Worm (Caenorhabditis elegans) whole organism, young adult: ENCODE results near the gene chtb-3.

Experiments
- C06A6.2 ChIP-seq: fragments of 200-800 bp; sonication (Bioruptor generic); conservative IDR thresholded peaks from 2 replicates; pipeline ENCODE4 v1.3.6; 2022; ENCODE audit warnings: missing genetic modification characterization, missing compliant biosample characterization
- F10E7.11 ChIP-seq: sonication (generic microtip); optimal IDR thresholded peaks from 2 replicates; lab custom pipeline; 2017; ENCODE audit warnings: mild to moderate bottlenecking, missing genetic modification characterization, moderate library complexity, missing compliant biosample characterization
- K11D2.4 ChIP-seq: fragments of 200-800 bp; sonication (Bioruptor generic); IDR thresholded peaks from 2 replicates; pipeline ENCODE4 v1.3.6; 2022; ENCODE audit warnings: missing genetic modification reagents, missing genetic modification characterization, missing compliant biosample characterization
- akir-1 ChIP-seq: fragments of 200-800 bp; sonication (Bioruptor generic); optimal IDR thresholded peaks from 2 replicates; lab custom pipeline; 2018; ENCODE audit warnings: mild to moderate bottlenecking, missing genetic modification characterization, moderate library complexity, missing compliant biosample characterization
- ama-1 ChIP-seq, 3 experiments: fragments of 150-350 bp in 1 of 3; sonication (generic microtip) in 2 of 3; optimal IDR thresholded peaks; 2 replicates each; lab custom pipeline; 2014 to 2018; ENCODE audit warnings: missing biosample characterization in 2 of 3, missing genetic modification characterization in 2 of 3, missing genetic modification reagents in 2 of 3
- him-1 ChIP-seq: sonication (generic microtip); optimal IDR thresholded peaks from 2 replicates; lab custom pipeline; 2016; ENCODE audit warnings: missing genotype, missing genetic modification reagents, missing genetic modification characterization, missing compliant biosample characterization
- madf-3 ChIP-seq: fragments of 200-800 bp; sonication (Bioruptor generic); IDR thresholded peaks from 2 replicates; pipeline ENCODE4 v1.3.6; 2022; ENCODE audit warnings: missing genetic modification reagents, missing genetic modification characterization, missing compliant biosample characterization
- nhr-179 ChIP-seq: sonication (generic microtip); optimal IDR thresholded peaks from 2 replicates; lab custom pipeline; 2016; ENCODE audit warnings: mild to moderate bottlenecking, missing genetic modification characterization, missing compliant biosample characterization
- pha-4 ChIP-seq: fragments of 150-350 bp; sonication (generic microtip); optimal IDR thresholded peaks from 2 replicates; lab custom pipeline; 2014; ENCODE audit warnings: missing biosample characterization, missing genetic modification reagents, missing genetic modification characterization
- sea-2 ChIP-seq: fragments of 200-800 bp; sonication (Bioruptor generic); IDR thresholded peaks from 2 replicates; pipeline ENCODE4 v1.3.6; 2022; ENCODE audit warnings: missing genetic modification characterization, missing compliant biosample characterization
- snpc-1.3 ChIP-seq: sonication (generic microtip); optimal IDR thresholded peaks from 2 replicates; lab custom pipeline; 2017; ENCODE audit warnings: missing genetic modification characterization, mild to moderate bottlenecking, missing compliant biosample characterization, antibody characterized with exemption, moderate library complexity, missing genotype, missing genetic modification reagents; ENCODE audit not compliant: insufficient read depth
- snpc-4 ChIP-seq, 5 experiments: fragments of 150-350 bp in 1 of 5; sonication (generic microtip) in 4 of 5; optimal IDR thresholded peaks; 2 replicates each; lab custom pipeline; 2014 to 2018; ENCODE audit warnings: missing genetic modification characterization in 5 of 5, missing biosample characterization in 3 of 5, antibody characterized with exemption in 2 of 5, mild to moderate bottlenecking in 2 of 5, missing compliant biosample characterization in 2 of 5, missing genotype in 2 of 5, moderate library complexity in 2 of 5, missing genetic modification reagents in 1 of 5
- unc-130 ChIP-seq: sonication (generic microtip); optimal IDR thresholded peaks from 2 replicates; lab custom pipeline; 2016; ENCODE audit warnings: missing genetic modification reagents, missing genetic modification characterization, missing compliant biosample characterization

- TF ChIP-seq pha-4 (no peak), snpc-1.3 (tag; lab: Kevin White, UChicago) (no peak), him-1 (tag; lab: Kevin White, UChicago) (no peak), snpc-4 (GFP tag; optimal IDR thresholded peaks at IDR 0.05; lab: Kevin White, UChicago) (no peak), snpc-4 (tag; optimal IDR thresholded peaks at IDR 0.05; lab: Kevin White, UChicago) (no peak), ama-1 (optimal IDR thresholded peaks at IDR 0.05; lab: Kevin White, UChicago) (no peak), ama-1 (GFP tag; optimal IDR thresholded peaks at IDR 0.05; lab: Kevin White, UChicago) (no peak), F10E7.11 (tag; lab: Kevin White, UChicago) (no peak), nhr-179 (no peak), unc-130 (no peak), sea-2 (GFP tag; lab: Robert Waterston, UW) (no peak), madf-3 (GFP tag; lab: Robert Waterston, UW) (no peak), K11D2.4 (GFP tag; lab: Robert Waterston, UW) (no peak), C06A6.2 (GFP tag; lab: Robert Waterston, UW) (no peak), akir-1 (GFP tag; lab: Kevin White, UChicago) (no peak)
Observed at ce11 chrX:6357772-6358171, 38.3 kb upstream of the chtb-3 start, which contains the start of gene C03B1.10.
